Worm (Caenorhabditis elegans) whole organism, L3 larva: ENCODE measurements around the gene lin-9.

ENCODE experiments used
- R02D3.7 ChIP-seq: fragments of 150-350 bp; optimal IDR thresholded peaks from 2 replicates; lab custom pipeline; 2014; ENCODE audit warnings: missing biosample characterization, missing genetic modification characterization
- aly-2 ChIP-seq: fragments of 150-350 bp; optimal IDR thresholded peaks from 2 replicates; lab custom pipeline; 2014; ENCODE audit warnings: missing biosample characterization, missing genetic modification characterization
- ama-1 ChIP-seq: fragments of 150-350 bp; optimal IDR thresholded peaks from 2 replicates; lab custom pipeline; 2018
- ceh-16 ChIP-seq: sonication (generic microtip); optimal IDR thresholded peaks from 2 replicates; lab custom pipeline; 2017; ENCODE audit warnings: missing biosample characterization, missing genetic modification characterization
- ceh-82 ChIP-seq: fragments of 150-350 bp; optimal IDR thresholded peaks from 2 replicates; lab custom pipeline; 2014; ENCODE audit warnings: missing biosample characterization, missing genetic modification characterization
- ceh-9 ChIP-seq: sonication (generic microtip); optimal IDR thresholded peaks from 2 replicates; lab custom pipeline; 2018; ENCODE audit warnings: missing biosample characterization, missing genetic modification characterization
- daf-12 ChIP-seq: fragments of 150-350 bp; optimal IDR thresholded peaks from 2 replicates; lab custom pipeline; 2014; ENCODE audit warnings: missing biosample characterization, missing genetic modification reagents, missing genetic modification characterization
- egl-27 ChIP-seq: sonication (generic microtip); optimal IDR thresholded peaks from 4 replicates; lab custom pipeline; 2017; ENCODE audit warnings: missing biosample characterization, missing genetic modification reagents, missing genetic modification characterization
- egl-5 ChIP-seq: fragments of 150-350 bp; optimal IDR thresholded peaks from 2 replicates; lab custom pipeline; 2017; ENCODE audit warnings: missing biosample characterization, missing genetic modification reagents, missing genetic modification characterization, inconsistent platforms
- elt-3 ChIP-seq, 3 experiments: fragments of 150-350 bp in 1 of 3; sonication (generic microtip) in 2 of 3; optimal IDR thresholded peaks; 2 replicates in 2 of 3; 4 replicates in 1 of 3; lab custom pipeline; 2014 to 2017; ENCODE audit warnings: missing biosample characterization in 3 of 3, missing genetic modification characterization in 3 of 3
- fkh-10 ChIP-seq: sonication (generic microtip); optimal IDR thresholded peaks from 2 replicates; lab custom pipeline; 2017; ENCODE audit warnings: missing biosample characterization, missing genetic modification reagents, missing genetic modification characterization
- fkh-2 ChIP-seq: fragments of 150-350 bp; optimal IDR thresholded peaks from 2 replicates; lab custom pipeline; 2014; ENCODE audit warnings: missing biosample characterization, missing genetic modification reagents, missing genetic modification characterization
- fos-1 ChIP-seq: fragments of 150-350 bp; optimal IDR thresholded peaks from 2 replicates; lab custom pipeline; 2014; ENCODE audit warnings: missing biosample characterization, missing genetic modification characterization
- hmg-11 ChIP-seq: sonication (generic microtip); optimal IDR thresholded peaks from 2 replicates; lab custom pipeline; 2016; ENCODE audit warnings: missing genetic modification characterization, missing compliant biosample characterization
- jun-1 ChIP-seq: fragments of 150-350 bp; optimal IDR thresholded peaks from 2 replicates; lab custom pipeline; 2014; ENCODE audit warnings: missing biosample characterization, missing genetic modification reagents, missing genetic modification characterization
- lin-39 ChIP-seq: fragments of 150-350 bp; optimal IDR thresholded peaks from 2 replicates; lab custom pipeline; 2018; ENCODE audit warnings: missing biosample characterization, missing genetic modification reagents, missing genetic modification characterization
- lsy-12 ChIP-seq: sonication (generic microtip); optimal IDR thresholded peaks from 2 replicates; lab custom pipeline; 2016; ENCODE audit warnings: mild to moderate bottlenecking, missing genetic modification characterization, missing compliant biosample characterization
- nfya-1 ChIP-seq: sonication (generic microtip); optimal IDR thresholded peaks from 2 replicates; lab custom pipeline; 2017; ENCODE audit warnings: missing genetic modification characterization, mild to moderate bottlenecking, missing compliant biosample characterization, antibody characterized with exemption, moderate library complexity; ENCODE audit not compliant: insufficient read depth
- nhr-11 ChIP-seq: fragments of 150-350 bp; optimal IDR thresholded peaks from 2 replicates; lab custom pipeline; 2014; ENCODE audit warnings: missing biosample characterization, missing genetic modification characterization
- nhr-12 ChIP-seq: fragments of 150-350 bp; optimal IDR thresholded peaks from 2 replicates; lab custom pipeline; 2014; ENCODE audit warnings: missing biosample characterization, missing genetic modification characterization
- nhr-23 ChIP-seq: fragments of 150-350 bp; optimal IDR thresholded peaks from 2 replicates; lab custom pipeline; 2014; ENCODE audit warnings: missing biosample characterization, missing genetic modification reagents, missing genetic modification characterization
- nhr-237 ChIP-seq: fragments of 150-350 bp; optimal IDR thresholded peaks from 2 replicates; lab custom pipeline; 2014; ENCODE audit warnings: missing biosample characterization, missing genetic modification characterization
- nhr-43 ChIP-seq: sonication (generic microtip); optimal IDR thresholded peaks from 2 replicates; lab custom pipeline; 2016; ENCODE audit warnings: mild to moderate bottlenecking, missing genetic modification characterization, missing compliant biosample characterization; ENCODE audit not compliant: poor library complexity, severe bottlenecking
- nhr-67 ChIP-seq: fragments of 150-350 bp; optimal IDR thresholded peaks from 2 replicates; lab custom pipeline; 2014; ENCODE audit warnings: missing biosample characterization, missing genetic modification characterization
- nhr-76 ChIP-seq: fragments of 150-350 bp; sonication (generic microtip); optimal IDR thresholded peaks from 5 replicates; lab custom pipeline; 2014; ENCODE audit warnings: missing biosample characterization, missing genetic modification characterization
- nhr-77 ChIP-seq: fragments of 150-350 bp; optimal IDR thresholded peaks from 2 replicates; lab custom pipeline; 2014; ENCODE audit warnings: missing biosample characterization, missing genetic modification characterization
- pha-4 ChIP-seq: fragments of 150-350 bp; optimal IDR thresholded peaks from 2 replicates; lab custom pipeline; 2014; ENCODE audit warnings: missing biosample characterization, missing genetic modification reagents, missing genetic modification characterization
- pqm-1 ChIP-seq: fragments of 150-350 bp; optimal IDR thresholded peaks from 2 replicates; lab custom pipeline; 2017; ENCODE audit warnings: missing biosample characterization, missing genetic modification characterization, inconsistent platforms
- sea-2 ChIP-seq: fragments of 150-350 bp; sonication (generic microtip); optimal IDR thresholded peaks from 4 replicates; lab custom pipeline; 2014; ENCODE audit warnings: missing biosample characterization, missing genetic modification reagents, missing genetic modification characterization
- tbx-2 ChIP-seq: sonication (generic microtip); optimal IDR thresholded peaks from 2 replicates; lab custom pipeline; 2016; ENCODE audit warnings: mild to moderate bottlenecking, missing genetic modification characterization, missing compliant biosample characterization
- unc-62 ChIP-seq: fragments of 150-350 bp; sonication (generic microtip); optimal IDR thresholded peaks from 4 replicates; lab custom pipeline; 2014; ENCODE audit warnings: missing biosample characterization, missing genetic modification reagents, missing genetic modification characterization
- ztf-11 ChIP-seq: fragments of 150-350 bp; optimal IDR thresholded peaks from 2 replicates; lab custom pipeline; 2014; ENCODE audit warnings: missing biosample characterization, missing genetic modification characterization
- ztf-4 ChIP-seq: fragments of 150-350 bp; optimal IDR thresholded peaks from 2 replicates; lab custom pipeline; 2014; ENCODE audit warnings: missing biosample characterization, missing genetic modification characterization

lin-9 gene

DNA sequence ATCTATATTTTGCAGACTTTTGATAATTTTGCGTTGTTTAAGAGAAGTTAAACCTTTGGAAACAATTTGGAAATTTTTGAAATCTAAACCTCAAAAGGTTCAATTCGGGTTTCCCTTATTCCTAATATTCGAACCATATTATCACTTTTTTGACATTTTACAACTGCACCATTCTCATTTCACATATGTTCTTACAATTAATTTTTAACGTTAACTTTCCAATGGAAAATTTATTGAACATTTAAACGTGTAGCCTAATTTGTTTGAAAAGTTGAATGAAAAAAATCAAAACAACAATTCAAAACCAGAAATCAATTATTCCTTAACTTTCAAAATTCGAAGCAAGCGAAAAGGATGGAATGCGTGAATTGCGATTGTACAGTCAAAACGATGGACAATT lies 20.0 kb upstream of the lin-9 start, which contains the start of gene ZK637.12:
Gene ZK637.12 (plus strand): TSS at position 301 of the 400 bp plus-strand sequence.
- no peak for TF ChIP-seq tbx-2
- no peak for TF ChIP-seq ztf-11 (tag; lab: Kevin White, UChicago)

ce11 chrIII:8923240-8923734 lies 19.4 kb upstream of the lin-9 start, which contains the start of gene glb-1:
glb-1 (minus strand) TSS chrIII:8923290.
- TF ChIP-seq ztf-4 (tag; lab: Kevin White, UChicago) (no peak), ztf-11 (tag; lab: Kevin White, UChicago) (no peak), fkh-10 (GFP tag; lab: Kevin White, UChicago) (no peak), fkh-2 (tag; lab: Kevin White, UChicago) (no peak), nhr-23 (peak; percentile 15), aly-2 (tag; lab: Kevin White, UChicago) (no peak), pqm-1 (tag; lab: Kevin White, UChicago) (no peak), ceh-82 (tag; lab: Kevin White, UChicago) (no peak)

ce11 chrIII:8922061-8922460 lies 18.1 kb upstream of the lin-9 start:
- TF ChIP-seq ama-1 (lab: Kevin White, UChicago) (peak; percentile 87), nhr-76 (tag; lab: Kevin White, UChicago) (no peak)

ce11 chrIII:8919784-8920183 lies 15.9 kb upstream of the lin-9 start, which contains the start of gene ZK637.15:
ZK637.15 (plus strand) TSS chrIII:8920084.
- TF ChIP-seq nhr-77 (tag; lab: Kevin White, UChicago) (no peak), nhr-12 (no peak), nhr-43 (tag; lab: Kevin White, UChicago) (no peak), nhr-76 (tag; lab: Kevin White, UChicago) (no peak), pqm-1 (tag; lab: Kevin White, UChicago) (no peak), lsy-12 (tag; lab: Kevin White, UChicago) (no peak), hmg-11 (tag; lab: Kevin White, UChicago) (no peak), fos-1 (tag; lab: Kevin White, UChicago) (no peak), jun-1 (tag; lab: Kevin White, UChicago) (no peak), fkh-10 (GFP tag; lab: Kevin White, UChicago) (no peak), nfya-1 (tag; lab: Kevin White, UChicago) (no peak), daf-12 (no peak), nhr-67 (tag; lab: Kevin White, UChicago) (no peak), fkh-2 (tag; lab: Kevin White, UChicago) (no peak), ceh-16 (tag; lab: Kevin White, UChicago) (no peak), ceh-82 (tag; lab: Kevin White, UChicago) (no peak), egl-5 (tag; lab: Kevin White, UChicago) (no peak), nhr-11 (tag; lab: Kevin White, UChicago) (no peak)

DNA sequence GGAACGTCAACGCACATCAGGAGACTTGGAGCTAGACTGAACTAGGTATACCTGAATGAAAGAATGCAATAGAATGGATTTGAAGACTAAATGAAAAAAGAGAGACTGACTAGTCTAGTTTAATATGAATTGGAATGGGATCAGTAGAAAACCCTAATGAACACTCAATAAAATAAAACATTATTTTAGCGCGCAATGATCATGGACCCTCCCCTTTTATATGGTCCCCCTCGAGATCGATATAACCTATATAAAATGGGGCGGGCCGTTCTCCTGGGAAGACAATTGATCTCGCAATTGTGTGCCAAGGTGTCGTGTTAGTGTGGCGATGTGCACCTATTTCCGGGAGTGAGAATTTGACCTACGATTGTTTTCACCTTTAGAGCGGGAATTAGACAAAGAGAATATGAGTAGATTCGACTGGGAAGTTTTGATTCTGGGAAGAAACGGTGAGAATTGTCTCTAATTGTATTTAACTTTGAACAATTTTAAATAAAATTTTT lies 14.0 kb upstream of the lin-9 start, which contains the start of gene cdc-25.3:
Gene cdc-25.3 (minus strand): TSS at position 51 of the 503 bp plus-strand sequence.
- no peak for TF ChIP-seq fkh-10 (GFP tag; lab: Kevin White, UChicago)
- no peak for TF ChIP-seq ztf-11 (tag; lab: Kevin White, UChicago)
- TF ChIP-seq pha-4 (tag; lab: Kevin White, UChicago): no peak
- no peak for TF ChIP-seq unc-62
- TF ChIP-seq nhr-43 (tag; lab: Kevin White, UChicago): no peak

- TF ChIP-seq fkh-10 (GFP tag; lab: Kevin White, UChicago): no peak
- TF ChIP-seq nhr-43 (tag; lab: Kevin White, UChicago): no peak
- no peak for TF ChIP-seq nhr-67 (tag; lab: Kevin White, UChicago)
- TF ChIP-seq sea-2 (GFP tag; lab: Kevin White, UChicago): no peak
- no peak for TF ChIP-seq aly-2 (tag; lab: Kevin White, UChicago)
- no peak for TF ChIP-seq ceh-16 (tag; lab: Kevin White, UChicago)
- no peak for TF ChIP-seq nhr-237 (tag; lab: Kevin White, UChicago)
- no peak for TF ChIP-seq lin-39 (tag; lab: Kevin White, UChicago)
- no peak for TF ChIP-seq nhr-76 (tag; lab: Kevin White, UChicago)
- TF ChIP-seq fos-1 (tag; lab: Kevin White, UChicago): no peak
- TF ChIP-seq jun-1 (tag; lab: Kevin White, UChicago): no peak
- no peak for TF ChIP-seq egl-27 (tag; lab: Kevin White, UChicago)
- no peak for TF ChIP-seq elt-3 (tag; optimal IDR thresholded peaks at IDR 0.05; lab: Kevin White, UChicago)
- no peak for TF ChIP-seq ceh-9
- TF ChIP-seq ztf-11 (tag; lab: Kevin White, UChicago): no peak
- no peak for TF ChIP-seq R02D3.7
Measured at ce11 chrIII:8913469-8913868, 9.5 kb upstream of the lin-9 start, which contains the start of gene trxr-2. trxr-2 (plus strand) TSS chrIII:8913769.
